Worm (Caenorhabditis elegans) whole organism, L1 larva: Measurements from ENCODE around the gene C33H5.2.
A peak's percentile ranks its signal among the peaks of the same experiment; 100 is the strongest.

Source experiments
- aly-2 ChIP-seq: fragments of 150-350 bp; optimal IDR thresholded peaks from 2 replicates; lab custom pipeline; 2014; ENCODE audit warnings: missing biosample characterization, missing genetic modification characterization
- elt-3 ChIP-seq, 6 experiments: fragments of 150-350 bp in 1 of 6; sonication (generic microtip); optimal IDR thresholded peaks; 2 replicates each; lab custom pipeline; 2017 to 2018; ENCODE audit warnings: missing biosample characterization in 6 of 6, missing genetic modification characterization in 6 of 6, inconsistent platforms in 1 of 6
- hlh-17 ChIP-seq: fragments of 200-800 bp; sonication (Bioruptor generic); optimal IDR thresholded peaks from 2 replicates; lab custom pipeline; 2018; ENCODE audit warnings: missing genetic modification characterization, mild to moderate bottlenecking, missing compliant biosample characterization, moderate library complexity, borderline replicate concordance
- mep-1 ChIP-seq: fragments of 150-350 bp; optimal IDR thresholded peaks from 2 replicates; lab custom pipeline; 2014; ENCODE audit warnings: missing biosample characterization, missing genetic modification characterization
- nhr-76 ChIP-seq: sonication (generic microtip); optimal IDR thresholded peaks from 2 replicates; lab custom pipeline; 2017; ENCODE audit warnings: missing biosample characterization, missing genetic modification characterization
- nhr-77 ChIP-seq: fragments of 150-350 bp; optimal IDR thresholded peaks from 2 replicates; lab custom pipeline; 2014; ENCODE audit warnings: missing biosample characterization, missing genetic modification characterization
- pqm-1 ChIP-seq: sonication (generic microtip); optimal IDR thresholded peaks from 3 replicates; lab custom pipeline; 2017; ENCODE audit warnings: missing biosample characterization, missing genetic modification characterization
- unc-130 ChIP-seq: fragments of 150-350 bp; optimal IDR thresholded peaks from 2 replicates; lab custom pipeline; 2017; ENCODE audit warnings: missing biosample characterization, missing genetic modification characterization, inconsistent platforms

- TF ChIP-seq pqm-1 (tag; lab: Kevin White, UChicago) = no peak
- peak; percentile 84 for TF ChIP-seq mep-1 (tag; lab: Kevin White, UChicago)
- peak; percentile 87 for TF ChIP-seq unc-130
- TF ChIP-seq nhr-76 (tag; lab: Kevin White, UChicago) = no peak
- no peak for TF ChIP-seq hlh-17
- TF ChIP-seq aly-2 (tag; lab: Kevin White, UChicago) = peak; percentile 51
- TF ChIP-seq elt-3 (tag; optimal IDR thresholded peaks at IDR 0.05; lab: Kevin White, UChicago) = peak in 2 of 6 experiments; percentile 9 to 72
- peak; percentile 78 for TF ChIP-seq nhr-77 (tag; lab: Kevin White, UChicago)
Observed at ce11 chrIV:7790801-7791588, 13.8 kb upstream of the C33H5.2 start, which contains the start of gene rsp-6.
